Worm (Caenorhabditis elegans) whole organism, early embryonic: ENCODE measurements around the gene nfki-1.
A peak's percentile ranks its signal among the peaks of the same experiment; 100 is the strongest.

ENCODE experiments used
- B0310.2 ChIP-seq: sonication (generic microtip); optimal IDR thresholded peaks from 2 replicates; lab custom pipeline; 2016; ENCODE audit warnings: mild to moderate bottlenecking, missing genetic modification characterization, missing compliant biosample characterization
- F13C5.2 ChIP-seq: sonication (generic microtip); optimal IDR thresholded peaks from 2 replicates; lab custom pipeline; 2017; ENCODE audit warnings: mild to moderate bottlenecking, missing genetic modification characterization, inconsistent platforms, missing compliant biosample characterization
- aly-1 ChIP-seq: sonication (generic microtip); optimal IDR thresholded peaks from 2 replicates; lab custom pipeline; 2016; ENCODE audit warnings: missing genetic modification characterization, missing compliant biosample characterization
- ama-1 ChIP-seq: fragments of 150-350 bp; optimal IDR thresholded peaks from 2 replicates; lab custom pipeline; 2014
- ceh-13 ChIP-seq: fragments of 200-800 bp; sonication (Bioruptor generic); optimal IDR thresholded peaks from 2 replicates; lab custom pipeline; 2018; ENCODE audit warnings: mild to moderate bottlenecking, missing genetic modification characterization, missing compliant biosample characterization
- ceh-36 ChIP-seq: sonication (generic microtip); optimal IDR thresholded peaks from 2 replicates; lab custom pipeline; 2016; ENCODE audit warnings: missing genetic modification characterization, inconsistent platforms, missing compliant biosample characterization
- ets-7 ChIP-seq: sonication (generic microtip); optimal IDR thresholded peaks from 2 replicates; lab custom pipeline; 2016; ENCODE audit warnings: missing genotype, missing genetic modification characterization, missing compliant biosample characterization
- flt-1 ChIP-seq: fragments of 200-800 bp; sonication (Bioruptor generic); IDR thresholded peaks from 2 replicates; pipeline ENCODE4 v1.3.6; 2022; ENCODE audit warnings: missing genetic modification characterization, missing compliant biosample characterization
- hmbx-1 ChIP-seq: sonication (generic microtip); optimal IDR thresholded peaks from 2 replicates; lab custom pipeline; 2016; ENCODE audit warnings: mild to moderate bottlenecking, missing genetic modification characterization, missing compliant biosample characterization
- hmg-4 ChIP-seq: fragments of 200-800 bp; sonication (Bioruptor generic); optimal IDR thresholded peaks from 2 replicates; lab custom pipeline; 2018; ENCODE audit warnings: mild to moderate bottlenecking, missing genetic modification characterization, missing compliant biosample characterization
- hnd-1 ChIP-seq: sonication (generic microtip); optimal IDR thresholded peaks from 2 replicates; lab custom pipeline; 2016; ENCODE audit warnings: missing genetic modification characterization, missing compliant biosample characterization
- pes-1 ChIP-seq: fragments of 200-800 bp; sonication (Bioruptor generic); IDR thresholded peaks from 2 replicates; pipeline ENCODE4 v1.3.6; 2022; ENCODE audit warnings: missing genetic modification reagents, missing genetic modification characterization, missing compliant biosample characterization
- scrt-1 ChIP-seq: fragments of 200-800 bp; sonication (Bioruptor generic); IDR thresholded peaks from 2 replicates; pipeline ENCODE4 v1.3.6; 2022; ENCODE audit warnings: missing genetic modification characterization, missing compliant biosample characterization
- sea-1 ChIP-seq: fragments of 200-800 bp; sonication (Bioruptor generic); conservative IDR thresholded peaks from 2 replicates; pipeline ENCODE4 v1.3.6; 2022; ENCODE audit warnings: missing genetic modification characterization, missing compliant biosample characterization
- tbx-11 ChIP-seq: fragments of 200-800 bp; sonication (Bioruptor generic); IDR thresholded peaks from 2 replicates; pipeline ENCODE4 v1.3.6; 2022; ENCODE audit warnings: missing genetic modification characterization, missing compliant biosample characterization
- tbx-37 ChIP-seq: fragments of 200-800 bp; sonication (Bioruptor generic); conservative IDR thresholded peaks from 2 replicates; pipeline ENCODE4 v1.3.6; 2022; ENCODE audit warnings: missing genetic modification reagents, missing genetic modification characterization, missing compliant biosample characterization
- tra-4 ChIP-seq: sonication (generic microtip); optimal IDR thresholded peaks from 2 replicates; lab custom pipeline; 2017; ENCODE audit warnings: missing genetic modification characterization, missing compliant biosample characterization

nfki-1 gene

DNA sequence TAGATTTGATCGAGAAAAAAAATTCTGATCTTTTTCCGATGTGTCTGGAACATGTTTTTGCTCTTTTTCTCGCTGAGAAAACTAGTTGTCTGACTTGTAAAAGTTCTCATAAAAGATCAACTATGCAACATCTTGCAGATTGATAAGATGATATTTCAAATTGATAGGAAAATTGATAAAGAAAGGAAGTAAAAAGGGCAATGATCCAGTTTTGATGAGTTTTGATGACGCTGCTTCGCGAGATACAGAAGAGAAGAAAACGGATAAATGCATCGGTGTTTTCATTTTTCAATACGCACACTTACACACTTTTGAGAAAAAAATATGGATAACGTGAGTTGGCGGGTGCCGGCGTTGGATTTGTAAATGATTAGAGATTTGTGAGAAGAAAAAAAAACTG lies 20.3 kb downstream of the nfki-1 start:
- TF ChIP-seq flt-1 (no peak), ceh-36 (no peak), ets-7 (tag; lab: Kevin White, UChicago) (no peak), aly-1 (tag; lab: Kevin White, UChicago) (no peak), sea-1 (GFP tag; lab: Robert Waterston, UW) (no peak), hnd-1 (tag; lab: Kevin White, UChicago) (no peak), ama-1 (lab: Kevin White, UChicago) (no peak), tra-4 (tag; lab: Kevin White, UChicago) (no peak), hmbx-1 (tag; lab: Kevin White, UChicago) (no peak), ceh-13 (GFP tag; lab: Kevin White, UChicago) (no peak), F13C5.2 (tag; lab: Kevin White, UChicago) (no peak), hmg-4 (GFP tag; lab: Kevin White, UChicago) (no peak), pes-1 (GFP tag; lab: Robert Waterston, UW) (no peak), tbx-11 (no peak), B0310.2 (tag; lab: Kevin White, UChicago) (no peak), scrt-1 (GFP tag; lab: Robert Waterston, UW) (no peak), tbx-37 (GFP tag; lab: Robert Waterston, UW) (no peak)

ce11 chrX:15376580-15376979 lies 21.5 kb downstream of the nfki-1 start:
- TF ChIP-seq hmbx-1 (tag; lab: Kevin White, UChicago) (no peak), pes-1 (GFP tag; lab: Robert Waterston, UW) (no peak), tbx-11 (no peak), scrt-1 (GFP tag; lab: Robert Waterston, UW) (no peak), ama-1 (lab: Kevin White, UChicago) (no peak), hmg-4 (GFP tag; lab: Kevin White, UChicago) (no peak), tbx-37 (GFP tag; lab: Robert Waterston, UW) (no peak), F13C5.2 (tag; lab: Kevin White, UChicago) (no peak), aly-1 (tag; lab: Kevin White, UChicago) (no peak), flt-1 (no peak), sea-1 (GFP tag; lab: Robert Waterston, UW) (no peak), tra-4 (tag; lab: Kevin White, UChicago) (no peak), ets-7 (tag; lab: Kevin White, UChicago) (no peak), ceh-13 (GFP tag; lab: Kevin White, UChicago) (no peak), B0310.2 (tag; lab: Kevin White, UChicago) (no peak), ceh-36 (no peak), hnd-1 (tag; lab: Kevin White, UChicago) (no peak)

DNA sequence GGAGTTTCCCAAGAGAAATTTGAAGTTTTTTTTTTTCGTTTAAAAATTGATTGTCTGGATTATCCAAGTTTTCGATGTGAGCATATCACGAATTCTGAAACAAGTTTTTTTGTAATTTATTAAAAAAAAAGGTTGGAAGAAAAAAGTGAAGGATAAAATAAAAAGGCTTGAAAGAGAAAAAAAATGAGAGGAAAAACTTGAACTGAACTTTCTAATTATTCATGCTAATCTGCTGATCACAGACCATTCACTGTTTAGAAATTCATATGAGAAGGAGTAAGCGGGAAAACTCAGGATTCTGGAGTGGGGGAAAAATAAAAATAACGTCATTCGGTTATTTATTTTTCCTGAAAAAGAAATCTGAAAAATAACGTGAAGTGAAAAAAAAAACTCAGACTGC lies 22.7 kb downstream of the nfki-1 start, which contains the start of gene svh-5:
Gene svh-5, minus strand, starts transcription at position 101 of the 400 bp plus-strand sequence.
- TF ChIP-seq hmbx-1 (tag; lab: Kevin White, UChicago) (no peak), flt-1 (no peak), hmg-4 (GFP tag; lab: Kevin White, UChicago) (no peak)

DNA sequence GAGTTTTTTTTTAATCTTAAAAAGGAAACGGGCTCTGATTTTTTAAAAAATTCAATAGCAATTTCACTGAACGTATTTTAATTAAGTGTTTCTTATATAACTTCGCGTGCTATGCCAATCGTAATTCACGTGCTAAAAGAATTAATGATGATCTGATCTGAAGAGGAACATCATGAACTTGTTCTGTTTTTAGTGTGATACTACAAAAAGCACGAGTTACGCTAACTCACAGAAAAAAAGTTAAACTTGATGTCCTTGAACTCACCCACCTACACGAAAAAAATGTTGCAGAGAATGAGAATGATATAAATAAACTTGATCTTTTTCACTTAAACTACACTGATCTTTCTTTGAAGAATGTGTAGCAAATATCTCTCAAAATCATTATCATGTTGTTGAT lies 24.8 kb downstream of the nfki-1 start:
- no peak for TF ChIP-seq tbx-11
- no peak for TF ChIP-seq sea-1 (GFP tag; lab: Robert Waterston, UW)
- no peak for TF ChIP-seq hmg-4 (GFP tag; lab: Kevin White, UChicago)
- TF ChIP-seq ets-7 (tag; lab: Kevin White, UChicago) = no peak

DNA sequence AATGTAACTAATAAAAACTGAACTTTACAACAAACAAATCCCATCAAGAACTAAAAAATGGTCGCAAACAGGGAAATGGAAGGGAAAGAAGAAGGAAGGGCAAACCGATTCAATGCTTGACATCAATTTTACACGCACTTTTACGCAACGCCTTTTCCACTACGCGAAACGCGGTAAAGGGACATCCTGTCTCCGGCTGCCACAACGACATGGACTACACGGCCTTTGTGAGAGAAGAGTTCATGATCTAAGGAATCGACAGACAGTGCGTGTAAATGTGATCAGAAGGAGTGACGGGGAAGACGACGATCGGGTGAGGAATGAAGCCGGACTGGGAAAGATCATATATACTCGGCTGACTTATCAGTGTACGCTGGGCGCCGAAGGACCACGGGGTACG lies 25.4 kb downstream of the nfki-1 start:
- peak; percentile 14 for TF ChIP-seq aly-1 (tag; lab: Kevin White, UChicago)
- TF ChIP-seq hnd-1 (tag; lab: Kevin White, UChicago) = no peak

DNA sequence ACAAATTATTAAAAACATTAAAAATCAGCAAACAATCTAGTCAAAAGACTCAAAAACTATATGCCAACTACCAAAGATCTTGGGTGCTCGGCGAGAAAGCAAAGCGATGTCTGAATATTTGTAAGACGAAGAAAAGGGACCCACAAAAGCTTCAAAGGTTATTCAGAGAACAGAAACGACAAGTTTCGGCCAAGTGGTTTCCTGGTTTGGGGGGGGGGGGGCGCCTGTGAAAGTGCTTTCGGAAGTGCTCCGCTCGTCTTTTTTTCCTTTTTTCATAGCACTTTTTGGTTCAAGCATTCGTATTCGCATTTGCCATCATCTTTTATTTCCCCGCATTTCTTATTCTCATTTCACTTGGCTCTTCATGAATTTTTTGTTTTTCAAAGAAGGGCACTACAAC lies 26.4 kb downstream of the nfki-1 start:
- TF ChIP-seq ceh-36 = no peak
- TF ChIP-seq tra-4 (tag; lab: Kevin White, UChicago) = no peak
- TF ChIP-seq tbx-37 (GFP tag; lab: Robert Waterston, UW) = no peak
- TF ChIP-seq aly-1 (tag; lab: Kevin White, UChicago) = no peak
- TF ChIP-seq flt-1 = no peak
- no peak for TF ChIP-seq tbx-11
- no peak for TF ChIP-seq scrt-1 (GFP tag; lab: Robert Waterston, UW)
- TF ChIP-seq hmbx-1 (tag; lab: Kevin White, UChicago) = no peak
- TF ChIP-seq ama-1 (lab: Kevin White, UChicago) = no peak
- no peak for TF ChIP-seq hnd-1 (tag; lab: Kevin White, UChicago)
- TF ChIP-seq F13C5.2 (tag; lab: Kevin White, UChicago) = no peak
- no peak for TF ChIP-seq pes-1 (GFP tag; lab: Robert Waterston, UW)
- TF ChIP-seq B0310.2 (tag; lab: Kevin White, UChicago) = no peak
- no peak for TF ChIP-seq ceh-13 (GFP tag; lab: Kevin White, UChicago)
- no peak for TF ChIP-seq ets-7 (tag; lab: Kevin White, UChicago)

DNA sequence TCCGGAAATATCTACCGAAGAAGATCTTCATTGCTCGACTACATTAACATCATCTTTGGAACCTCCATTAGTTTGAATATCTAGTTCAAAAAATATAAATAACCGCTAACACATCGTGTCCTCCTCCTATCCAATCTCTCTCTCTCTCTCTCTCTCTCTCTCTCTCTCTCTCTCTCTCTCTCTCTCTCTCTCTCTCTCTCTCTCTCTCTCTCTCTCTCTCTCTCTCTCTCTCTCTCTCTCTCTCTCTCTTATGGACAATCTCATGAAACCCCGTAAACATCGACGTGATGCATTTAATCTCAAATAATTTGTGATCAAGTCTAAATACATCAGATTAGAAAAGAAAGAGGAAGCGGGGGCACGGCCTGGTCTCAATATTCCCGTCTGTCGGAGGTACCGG lies 27.2 kb downstream of the nfki-1 start:
- TF ChIP-seq hnd-1 (tag; lab: Kevin White, UChicago) (no peak), ama-1 (lab: Kevin White, UChicago) (no peak), ceh-36 (no peak), hmg-4 (GFP tag; lab: Kevin White, UChicago) (no peak), aly-1 (tag; lab: Kevin White, UChicago) (no peak)

- TF ChIP-seq aly-1 (tag; lab: Kevin White, UChicago) (no peak), hnd-1 (tag; lab: Kevin White, UChicago) (no peak), hmbx-1 (tag; lab: Kevin White, UChicago) (no peak), ets-7 (tag; lab: Kevin White, UChicago) (no peak), ama-1 (lab: Kevin White, UChicago) (no peak), tbx-11 (no peak), hmg-4 (GFP tag; lab: Kevin White, UChicago) (no peak)
These were observed 27.9 kb downstream of the nfki-1 start for ce11 chrX:15382914-15383313.
